Fruit fly (Drosophila melanogaster): Measurements from ENCODE around the gene fax.
A peak's percentile ranks its signal among the peaks of the same experiment; 100 is the strongest.

The fax gene

DNA sequence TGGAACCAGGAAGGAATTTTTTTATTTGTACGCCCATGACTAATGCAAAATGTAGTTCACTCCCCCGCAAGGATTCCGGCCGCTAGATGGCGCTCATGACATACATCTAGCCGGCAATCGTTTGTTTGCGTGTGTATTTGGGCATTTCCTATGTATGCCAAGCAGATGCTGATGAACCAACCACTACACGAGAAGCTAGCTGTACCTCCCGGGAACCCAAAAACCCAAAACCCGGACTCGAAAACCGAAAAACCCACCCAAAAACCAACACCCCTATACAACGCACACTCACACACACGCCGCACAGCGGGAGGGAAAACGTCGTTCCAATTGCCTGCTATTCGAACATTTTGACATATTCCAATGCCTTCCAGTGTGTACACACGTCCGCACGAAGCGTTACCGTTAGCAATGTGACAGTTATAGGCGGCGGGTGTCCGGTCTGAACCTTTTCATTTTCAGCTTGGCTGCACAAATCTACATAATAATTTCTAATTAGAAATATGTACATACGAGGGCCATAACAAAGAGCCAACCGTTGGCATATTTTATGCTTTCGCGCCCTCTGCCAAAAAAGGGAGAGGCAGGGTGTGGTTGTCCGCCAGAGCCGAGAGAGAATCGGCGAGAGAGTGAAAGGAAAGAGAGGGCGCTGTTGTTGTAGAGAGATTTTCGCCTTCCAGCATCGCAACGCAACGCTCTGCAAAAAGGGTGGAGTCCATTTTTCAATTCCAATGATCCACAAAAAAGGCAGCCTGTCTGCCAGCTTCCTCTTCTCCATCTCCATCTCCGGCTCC lies 3.6 kb downstream of the fax start:
- no peak for TF ChIP-seq noc (tag; optimal IDR thresholded peaks at IDR 0.05)

dm6 chr3L:16402253-16402652 lies 9.4 kb downstream of the fax start:
- TF ChIP-seq noc (tag; optimal IDR thresholded peaks at IDR 0.05) = no peak

- no peak for TF ChIP-seq noc (tag; optimal IDR thresholded peaks at IDR 0.05)
These were observed 11.5 kb downstream of the fax start, which contains the start of gene CG44836 for dm6 chr3L:16400175-16400574. CG44836 (minus strand) TSS chr3L:16400275.

DNA sequence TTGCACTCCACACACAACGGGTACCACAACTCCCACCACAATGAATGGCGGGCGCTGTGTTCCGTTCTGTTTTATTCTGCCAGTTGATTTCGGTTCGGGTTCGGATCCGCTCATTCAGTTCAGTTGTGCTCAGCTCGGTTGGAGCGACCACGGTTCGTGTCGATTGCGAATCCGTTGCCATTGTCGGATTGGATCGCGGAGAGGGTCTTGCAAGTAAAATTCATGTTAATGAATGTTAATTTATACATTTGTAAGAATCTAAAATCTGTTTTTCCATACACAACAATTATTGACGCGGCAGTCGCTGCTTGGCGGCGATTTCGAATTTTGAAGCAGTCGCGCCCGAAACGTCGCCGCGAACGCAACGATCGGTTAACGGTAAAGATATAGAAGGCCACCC lies 17.1 kb downstream of the fax start, which contains the start of gene Gagr:
Gene Gagr, plus strand, starts transcription at position 81 of the 400 bp plus-strand sequence.
- no peak for TF ChIP-seq noc (tag; optimal IDR thresholded peaks at IDR 0.05)

- no peak for TF ChIP-seq noc (tag; optimal IDR thresholded peaks at IDR 0.05)
These were observed 17.9 kb downstream of the fax start for dm6 chr3L:16393700-16394099.

DNA sequence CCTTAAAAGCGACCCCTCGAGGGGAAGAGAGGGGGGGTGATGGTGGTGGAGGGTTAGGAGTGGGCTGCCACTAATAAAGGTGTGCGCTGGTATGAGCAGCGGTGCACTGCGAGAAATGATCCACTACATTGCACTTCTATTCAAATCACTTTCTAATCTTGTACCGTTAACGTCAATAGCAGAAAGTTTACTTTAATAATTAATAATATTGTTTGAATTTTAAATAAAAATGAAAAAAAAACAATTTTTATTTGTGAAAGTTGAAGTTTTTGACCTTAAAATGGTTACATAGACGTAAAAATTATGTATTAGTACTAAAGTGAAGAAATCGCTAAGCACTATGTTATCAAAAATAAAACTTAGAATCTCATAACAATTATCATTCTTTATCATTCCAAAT lies 18.8 kb downstream of the fax start:
- TF ChIP-seq noc (tag; optimal IDR thresholded peaks at IDR 0.05) = no peak

dm6 chr3L:16392203-16392800 lies 19.3 kb downstream of the fax start:
- peak; percentile 8 for TF ChIP-seq noc (tag; optimal IDR thresholded peaks at IDR 0.05)

DNA sequence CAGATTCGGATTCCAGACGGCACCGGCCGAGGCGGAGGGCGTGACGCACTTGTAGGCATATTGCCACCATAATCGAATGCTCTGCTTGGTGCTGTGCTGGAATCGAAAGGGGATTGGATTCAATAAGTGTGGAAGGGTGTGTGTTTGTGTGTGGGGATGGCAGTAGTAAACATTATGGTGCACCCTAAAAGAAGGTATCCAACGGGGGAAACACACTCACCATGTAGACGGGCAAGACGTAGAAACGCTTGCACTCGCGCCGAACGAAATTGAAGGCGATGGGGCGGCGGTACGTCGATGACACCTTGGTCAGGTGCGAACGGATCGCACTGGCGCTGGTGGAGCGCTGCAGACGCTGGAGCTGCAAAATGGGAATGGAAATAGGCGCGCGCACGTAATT lies 20.4 kb downstream of the fax start:
- no peak for TF ChIP-seq noc (tag; optimal IDR thresholded peaks at IDR 0.05)

DNA sequence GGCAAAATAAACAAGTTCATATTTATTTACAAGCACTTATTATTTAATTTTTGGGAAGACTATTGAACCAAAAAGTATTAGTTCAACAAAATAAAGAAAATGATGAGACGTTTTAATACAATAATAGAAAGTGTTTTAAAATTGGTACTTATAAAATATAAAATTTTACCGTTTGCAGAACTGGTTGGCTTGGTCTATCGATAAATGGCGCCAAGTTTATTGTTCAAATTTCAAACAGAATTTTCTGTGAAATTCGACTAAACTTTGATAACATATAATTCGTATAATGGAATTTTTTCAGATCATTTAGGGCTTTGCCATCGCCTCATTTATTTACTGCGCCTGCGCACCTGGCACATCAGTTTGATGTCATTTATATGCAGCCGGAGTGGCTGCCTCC lies 20.8 kb downstream of the fax start:
- no peak for TF ChIP-seq noc (tag; optimal IDR thresholded peaks at IDR 0.05)

DNA sequence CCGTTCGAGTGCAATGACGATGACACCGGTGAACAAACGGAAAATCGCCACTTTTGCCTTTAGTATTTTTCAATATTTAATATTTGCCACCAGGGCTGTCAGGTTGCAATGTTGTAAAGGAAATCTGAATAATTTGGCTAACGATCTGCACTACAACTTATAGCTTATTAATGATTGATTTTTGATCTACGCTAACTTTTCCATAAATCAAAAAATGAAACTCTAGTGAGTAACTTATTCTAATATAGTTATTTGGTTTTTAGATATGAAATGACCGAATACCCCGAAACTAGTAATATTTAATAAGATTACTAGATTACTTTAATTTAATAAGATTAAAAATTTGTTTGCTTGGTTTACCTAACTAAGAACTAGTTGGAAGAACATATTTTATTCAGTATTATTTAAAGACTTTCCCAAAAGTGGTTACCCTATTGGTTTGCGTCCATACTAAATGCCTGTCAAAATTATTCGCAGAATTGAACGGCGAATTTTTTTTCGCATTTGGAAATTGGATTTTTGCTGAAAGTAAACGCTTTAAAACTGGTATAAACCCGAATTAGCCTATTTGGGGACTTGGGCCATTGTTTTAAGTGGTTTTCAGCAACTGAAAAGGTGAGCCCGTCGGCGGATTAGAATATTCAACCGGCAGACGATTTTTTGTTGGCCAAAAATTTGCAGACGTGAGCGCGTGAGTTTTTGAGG lies 25.6 kb downstream of the fax start, which contains the start of the genes Agpat3 and RAF2:
Gene Agpat3, minus strand, starts transcription at position 78 of the 705 bp plus-strand sequence.
Gene RAF2, plus strand, starts transcription at position 448 of the 705 bp plus-strand sequence.
- TF ChIP-seq noc (tag; optimal IDR thresholded peaks at IDR 0.05) = no peak

- TF ChIP-seq noc (tag; optimal IDR thresholded peaks at IDR 0.05) = peak; percentile 56
These were observed 26.3 kb downstream of the fax start for dm6 chr3L:16385252-16385879.

- no peak for TF ChIP-seq noc (tag; optimal IDR thresholded peaks at IDR 0.05)
These were observed 27.4 kb downstream of the fax start for dm6 chr3L:16384145-16384705.

dm6 chr3L:16383056-16383455 lies 28.6 kb downstream of the fax start:
- no peak for TF ChIP-seq noc (tag; optimal IDR thresholded peaks at IDR 0.05)

DNA sequence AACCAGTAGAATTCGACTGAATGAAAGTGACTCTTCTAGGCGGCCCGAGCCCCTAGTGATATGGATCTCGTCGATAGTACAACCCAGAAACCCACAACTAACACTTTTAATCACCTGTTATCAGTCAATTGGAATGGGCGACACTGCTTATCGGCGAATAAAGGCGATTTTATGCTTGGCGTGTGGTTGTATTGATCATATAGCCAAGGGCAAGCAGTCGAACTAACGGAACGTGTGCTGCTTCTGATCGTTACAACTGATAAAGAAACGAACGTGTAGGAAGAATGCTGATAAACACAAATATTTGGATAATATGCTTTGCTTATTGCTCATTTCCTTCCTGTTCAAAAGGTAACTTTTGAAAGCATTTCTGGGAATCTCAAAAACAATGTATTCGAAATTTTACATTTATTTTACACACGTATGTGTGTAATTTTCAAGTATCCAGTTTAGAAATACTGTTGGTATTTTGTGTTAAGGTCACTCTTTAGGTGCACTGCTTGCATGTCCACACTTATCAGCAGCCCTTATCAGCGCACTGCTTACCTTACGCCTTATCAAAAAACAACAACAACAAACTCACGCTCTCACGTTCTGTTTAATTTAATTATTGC lies 30.3 kb downstream of the fax start, which contains the start of gene Agpat4:
Gene Agpat4, minus strand, starts transcription at position 387 of the 614 bp plus-strand sequence.
- TF ChIP-seq noc (tag; optimal IDR thresholded peaks at IDR 0.05) = no peak

- TF ChIP-seq noc (tag; optimal IDR thresholded peaks at IDR 0.05) = peak; percentile 97
These were observed 30.9 kb downstream of the fax start for dm6 chr3L:16380770-16381169.
